Fruit fly (Drosophila melanogaster) whole organism, embryonic: ENCODE measurements around the gene MtnC.

Experiments
- Asciz ChIP-seq: fragments of 200-800 bp; sonication (Bioruptor generic); optimal IDR thresholded peaks from 2 replicates; lab custom pipeline; 2017; ENCODE audit warnings: missing biosample characterization, mild to moderate bottlenecking, missing genetic modification characterization, missing genetic modification reagents
- CG11093 ChIP-seq: fragments of 200-800 bp; sonication (Bioruptor generic); IDR thresholded peaks from 3 replicates; pipeline ENCODE4 v1.3.6; 2022; ENCODE audit warnings: missing biosample characterization, missing genetic modification characterization
- CG11504 ChIP-seq: fragments of 200-800 bp; sonication (Bioruptor generic); optimal IDR thresholded peaks from 3 replicates; lab custom pipeline; 2019; ENCODE audit warnings: missing biosample characterization, mild to moderate bottlenecking, missing genetic modification characterization, moderate library complexity
- CG1233 ChIP-seq: fragments of 200-800 bp; sonication (Bioruptor generic); optimal IDR thresholded peaks from 4 replicates; lab custom pipeline; 2018; ENCODE audit warnings: missing biosample characterization, mild to moderate bottlenecking, missing genetic modification characterization
- CG12744 ChIP-seq: fragments of 200-800 bp; sonication (Bioruptor generic); optimal IDR thresholded peaks from 2 replicates; lab custom pipeline; 2016; ENCODE audit warnings: missing biosample characterization, missing genetic modification characterization
- CG13894 ChIP-seq: fragments of 200-800 bp; sonication (Bioruptor generic); optimal IDR thresholded peaks from 3 replicates; lab custom pipeline; 2018; ENCODE audit warnings: missing biosample characterization, mild to moderate bottlenecking, missing genetic modification characterization, moderate library complexity
- CG15601 ChIP-seq: fragments of 200-800 bp; sonication (Bioruptor generic); optimal IDR thresholded peaks from 3 replicates; lab custom pipeline; 2019; ENCODE audit warnings: missing biosample characterization, mild to moderate bottlenecking, missing genetic modification characterization, moderate library complexity
- CG2678 ChIP-seq: fragments of 200-800 bp; sonication (Bioruptor generic); optimal IDR thresholded peaks from 3 replicates; lab custom pipeline; 2019; ENCODE audit warnings: missing biosample characterization, mild to moderate bottlenecking, missing genetic modification characterization, moderate library complexity
- CG2875 ChIP-seq: fragments of 200-800 bp; sonication (Bioruptor generic); optimal IDR thresholded peaks from 2 replicates; lab custom pipeline; 2017; ENCODE audit warnings: missing biosample characterization, mild to moderate bottlenecking, missing genetic modification characterization, missing genetic modification reagents
- CG2889 ChIP-seq: fragments of 200-800 bp; sonication (Bioruptor generic); IDR thresholded peaks from 3 replicates; pipeline ENCODE4 v1.3.6; 2022; ENCODE audit warnings: missing biosample characterization, missing genetic modification characterization
- CG3838 ChIP-seq: fragments of 200-800 bp; sonication (Bioruptor generic); optimal IDR thresholded peaks from 3 replicates; lab custom pipeline; 2016; ENCODE audit warnings: missing biosample characterization, missing genetic modification characterization
- CG3847 ChIP-seq: fragments of 200-800 bp; sonication (Bioruptor generic); IDR thresholded peaks from 2 replicates; pipeline ENCODE4 v1.3.6; 2022; ENCODE audit warnings: missing biosample characterization, missing genetic modification characterization
- CG4328 ChIP-seq: fragments of 200-800 bp; sonication (Bioruptor generic); optimal IDR thresholded peaks from 3 replicates; lab custom pipeline; 2017; ENCODE audit warnings: missing biosample characterization, missing genetic modification reagents, missing genetic modification characterization
- CG4730 ChIP-seq: fragments of 200-800 bp; sonication (Bioruptor generic); IDR thresholded peaks from 2 replicates; pipeline ENCODE4 v1.3.6; 2022; ENCODE audit warnings: missing biosample characterization, missing genetic modification characterization
- CG6254 ChIP-seq: fragments of 200-800 bp; sonication (Bioruptor generic); optimal IDR thresholded peaks from 3 replicates; lab custom pipeline; 2017; ENCODE audit warnings: mild to moderate bottlenecking, missing biosample characterization, missing genetic modification reagents, missing genetic modification characterization
- CG6854 ChIP-seq: fragments of 200-800 bp; sonication (Bioruptor generic); optimal IDR thresholded peaks from 3 replicates; lab custom pipeline; 2017; ENCODE audit warnings: missing biosample characterization, mild to moderate bottlenecking, missing genetic modification characterization
- CG7556 ChIP-seq: fragments of 200-800 bp; sonication (Bioruptor generic); optimal IDR thresholded peaks from 2 replicates; lab custom pipeline; 2017; ENCODE audit warnings: missing biosample characterization, mild to moderate bottlenecking, missing genetic modification characterization
- CG8089 ChIP-seq: fragments of 200-800 bp; sonication (Bioruptor generic); optimal IDR thresholded peaks from 3 replicates; lab custom pipeline; 2016; ENCODE audit warnings: missing biosample characterization, missing genetic modification characterization
- CG8388 ChIP-seq: fragments of 200-800 bp; sonication (Bioruptor generic); optimal IDR thresholded peaks from 2 replicates; lab custom pipeline; 2019; ENCODE audit warnings: missing biosample characterization, mild to moderate bottlenecking, missing genetic modification characterization, moderate library complexity
- CG8944 ChIP-seq: fragments of 200-800 bp; sonication (Bioruptor generic); optimal IDR thresholded peaks from 3 replicates; lab custom pipeline; 2016; ENCODE audit warnings: missing biosample characterization, missing genetic modification characterization
- CG9932 ChIP-seq: fragments of 200-800 bp; sonication (Bioruptor generic); IDR thresholded peaks from 2 replicates; pipeline ENCODE4 v1.3.6; 2022; ENCODE audit warnings: missing biosample characterization, missing genetic modification characterization
- CTCF ChIP-seq: fragments of 200-800 bp; sonication (Bioruptor generic); optimal IDR thresholded peaks from 2 replicates; lab custom pipeline; 2017; ENCODE audit warnings: missing biosample characterization, mild to moderate bottlenecking, missing genetic modification characterization, moderate library complexity
- CoRest ChIP-seq: fragments of 200-800 bp; sonication (Bioruptor generic); optimal IDR thresholded peaks from 3 replicates; lab custom pipeline; 2018; ENCODE audit warnings: missing biosample characterization, mild to moderate bottlenecking, missing genetic modification characterization, moderate library complexity
- Dbx ChIP-seq: fragments of 200-800 bp; sonication (Bioruptor generic); IDR thresholded peaks from 3 replicates; pipeline ENCODE4 v1.3.6; 2022; ENCODE audit warnings: missing biosample characterization, missing genetic modification characterization
- Deaf1 ChIP-seq: fragments of 200-800 bp; optimal IDR thresholded peaks from 3 replicates; lab custom pipeline; 2019; ENCODE audit warnings: missing biosample characterization, mild to moderate bottlenecking, missing genetic modification characterization, moderate library complexity
- E2f2 ChIP-seq: fragments of 200-800 bp; sonication (Bioruptor generic); IDR thresholded peaks from 2 replicates; pipeline ENCODE4 v1.3.6; 2022; ENCODE audit warnings: missing biosample characterization, missing genetic modification characterization
- ERR ChIP-seq: fragments of 200-800 bp; sonication (Bioruptor generic); optimal IDR thresholded peaks from 2 replicates; lab custom pipeline; 2016; ENCODE audit warnings: missing biosample characterization, missing genetic modification characterization
- HLH4C ChIP-seq: fragments of 200-800 bp; sonication (Bioruptor generic); IDR thresholded peaks from 3 replicates; pipeline ENCODE4 v1.3.6; 2022; ENCODE audit warnings: missing biosample characterization, missing genetic modification characterization; ENCODE audit not compliant: partially characterized antibody
- Meics ChIP-seq: fragments of 200-800 bp; sonication (Bioruptor generic); optimal IDR thresholded peaks from 2 replicates; lab custom pipeline; 2017; ENCODE audit warnings: missing biosample characterization, mild to moderate bottlenecking, missing genetic modification characterization
- Mrtf ChIP-seq: fragments of 200-800 bp; sonication (Bioruptor generic); IDR thresholded peaks from 3 replicates; pipeline ENCODE4 v1.3.6; 2022; ENCODE audit warnings: missing biosample characterization, missing genetic modification characterization
- Nf-YB ChIP-seq: fragments of 200-800 bp; sonication (Bioruptor generic); optimal IDR thresholded peaks from 3 replicates; lab custom pipeline; 2019; ENCODE audit warnings: missing biosample characterization, mild to moderate bottlenecking, missing genetic modification characterization, moderate library complexity
- Opbp ChIP-seq: fragments of 200-800 bp; sonication (Bioruptor generic); IDR thresholded peaks from 3 replicates; pipeline ENCODE4 v1.3.6; 2022; ENCODE audit warnings: missing biosample characterization, missing genetic modification characterization; ENCODE audit not compliant: partially characterized antibody
- Sox102F ChIP-seq: fragments of 200-800 bp; sonication (Bioruptor generic); optimal IDR thresholded peaks from 2 replicates; lab custom pipeline; 2018; ENCODE audit warnings: missing biosample characterization, mild to moderate bottlenecking, missing genetic modification characterization, moderate library complexity
- Tbp ChIP-seq: fragments of >200 bp; optimal IDR thresholded peaks from 2 replicates; lab custom pipeline; 2018; ENCODE audit warnings: missing biosample characterization, missing genetic modification characterization
- YL-1 ChIP-seq: fragments of 200-800 bp; sonication (Bioruptor generic); optimal IDR thresholded peaks from 3 replicates; lab custom pipeline; 2017; ENCODE audit warnings: missing biosample characterization, mild to moderate bottlenecking, missing genetic modification characterization
- bab2 ChIP-seq: fragments of 200-800 bp; sonication (Bioruptor generic); optimal IDR thresholded peaks from 2 replicates; lab custom pipeline; 2016; ENCODE audit warnings: missing biosample characterization, missing genetic modification characterization
- cas ChIP-seq: fragments of 200-800 bp; sonication (Bioruptor generic); IDR thresholded peaks from 2 replicates; pipeline ENCODE4 v1.3.6; 2022; ENCODE audit warnings: missing biosample characterization, missing genetic modification characterization
- cg ChIP-seq: fragments of 200-800 bp; sonication (Bioruptor generic); optimal IDR thresholded peaks from 3 replicates; lab custom pipeline; 2019; ENCODE audit warnings: missing biosample characterization, mild to moderate bottlenecking, missing genetic modification characterization, moderate library complexity
- chn ChIP-seq: fragments of 200-800 bp; sonication (Bioruptor generic); optimal IDR thresholded peaks from 2 replicates; lab custom pipeline; 2016; ENCODE audit warnings: missing biosample characterization, missing genetic modification characterization
- dmrt99B ChIP-seq: fragments of 200-800 bp; sonication (Bioruptor generic); optimal IDR thresholded peaks from 2 replicates; lab custom pipeline; 2018; ENCODE audit warnings: missing biosample characterization, mild to moderate bottlenecking, missing genetic modification characterization, moderate library complexity
- exex ChIP-seq: fragments of 200-800 bp; sonication (Bioruptor generic); optimal IDR thresholded peaks from 4 replicates; lab custom pipeline; 2018; ENCODE audit warnings: missing biosample characterization, mild to moderate bottlenecking, missing genetic modification characterization, moderate library complexity
- gsb ChIP-seq: fragments of 200-800 bp; sonication (Bioruptor generic); IDR thresholded peaks from 2 replicates; pipeline ENCODE4 v1.3.6; 2022; ENCODE audit warnings: missing biosample characterization, missing genetic modification characterization
- lbe ChIP-seq: fragments of 200-800 bp; sonication (Bioruptor generic); optimal IDR thresholded peaks from 2 replicates; lab custom pipeline; 2016; ENCODE audit warnings: missing biosample characterization, mild to moderate bottlenecking, missing genetic modification characterization
- luna ChIP-seq: fragments of 200-800 bp; sonication (Bioruptor generic); optimal IDR thresholded peaks from 2 replicates; lab custom pipeline; 2016; ENCODE audit warnings: missing biosample characterization, missing genetic modification characterization
- pum ChIP-seq: fragments of 200-800 bp; sonication (Bioruptor generic); optimal IDR thresholded peaks from 2 replicates; lab custom pipeline; 2016; ENCODE audit warnings: missing biosample characterization, missing genetic modification characterization
- rib ChIP-seq: fragments of 200-800 bp; sonication (Bioruptor generic); IDR thresholded peaks from 2 replicates; pipeline ENCODE4 v1.3.6; 2022; ENCODE audit warnings: missing biosample characterization, missing genetic modification characterization
- sug ChIP-seq: fragments of 200-800 bp; optimal IDR thresholded peaks from 2 replicates; lab custom pipeline; 2019; ENCODE audit warnings: missing biosample characterization, mild to moderate bottlenecking, missing genetic modification characterization, moderate library complexity
- vfl ChIP-seq: fragments of 200-800 bp; sonication (Bioruptor generic); optimal IDR thresholded peaks from 2 replicates; lab custom pipeline; 2016; ENCODE audit warnings: missing biosample characterization, missing genetic modification characterization
- wdn ChIP-seq: fragments of 200-800 bp; sonication (Bioruptor generic); IDR thresholded peaks from 2 replicates; pipeline ENCODE4 v1.3.6; 2022; ENCODE audit warnings: missing biosample characterization, missing genetic modification characterization
- zfh2 ChIP-seq: fragments of 200-800 bp; sonication (Bioruptor generic); optimal IDR thresholded peaks from 2 replicates; lab custom pipeline; 2016; ENCODE audit warnings: missing biosample characterization, missing genetic modification characterization

Gene MtnC

dm6 chr3R:20327572-20328483 is 32.3 kb upstream of the MtnC start, which contains the start of the genes CG4360 and Sirt2 (continued):
- TF ChIP-seq CG13894 (no peak), CG9932 (GFP tag; lab: Robert Waterston, UW) (peak; percentile 84), CG4730 (GFP tag; lab: Robert Waterston, UW) (no peak), CG6854 (GFP tag; lab: Kevin White, UChicago) (no peak), chn (GFP tag; lab: Kevin White, UChicago) (peak; percentile 50), CG4328 (GFP tag; lab: Kevin White, UChicago) (no peak), vfl (peak; percentile 3), CoRest (tag; lab: Kevin White, UChicago) (peak; percentile 6), E2f2 (GFP tag; lab: Robert Waterston, UW) (peak; percentile 28), CG2678 (tag; lab: Kevin White, UChicago) (no peak), CG8089 (GFP tag; lab: Kevin White, UChicago) (peak; percentile 33), lbe (no peak), rib (GFP tag; lab: Robert Waterston, UW) (0 out of 2 replicates have a peak, but pooled peaks have one; percentile 44), luna (peak; percentile 6), dmrt99B (tag; lab: Kevin White, UChicago) (no peak), CG8944 (GFP tag; lab: Kevin White, UChicago) (peak; percentile 20), wdn (no peak), CG6254 (GFP tag; lab: Kevin White, UChicago) (no peak), CG1233 (GFP tag; lab: Kevin White, UChicago) (peak; percentile 15), Sox102F (GFP tag; lab: Kevin White, UChicago) (no peak), sug (tag; lab: Kevin White, UChicago) (peak; percentile 56), CG2875 (GFP tag; lab: Kevin White, UChicago) (no peak), Deaf1 (tag; lab: Kevin White, UChicago) (no peak), Meics (peak; percentile 32), Opbp (GFP tag; lab: Robert Waterston, UW) (peak; percentile 92), CTCF (peak; percentile 26), Tbp (GFP tag; lab: Kevin White, UChicago) (no peak), Dbx (GFP tag; lab: Robert Waterston, UW) (peak; percentile 80), CG11504 (tag; lab: Kevin White, UChicago) (no peak), CG12744 (GFP tag; lab: Kevin White, UChicago) (peak; percentile 2), cg (no peak), cas (GFP tag; lab: Robert Waterston, UW) (peak; percentile 56), exex (no peak), Nf-YB (GFP tag; lab: Kevin White, UChicago) (no peak), CG3838 (peak; percentile 32), Asciz (GFP tag; lab: Kevin White, UChicago) (no peak), HLH4C (peak; percentile 82), bab2 (GFP tag; lab: Kevin White, UChicago) (peak; percentile 48), pum (peak; percentile 58), CG3847 (peak; percentile 51), ERR (peak; percentile 47), Mrtf (GFP tag; lab: Robert Waterston, UW) (0 out of 3 replicates have a peak, but pooled peaks have one; percentile 18), CG2889 (no peak), CG7556 (GFP tag; lab: Kevin White, UChicago) (no peak), YL-1 (GFP tag; lab: Kevin White, UChicago) (peak; percentile 97), zfh2 (GFP tag; lab: Kevin White, UChicago) (peak; percentile 65), gsb (no peak), CG8388 (GFP tag; lab: Kevin White, UChicago) (no peak), CG11093 (GFP tag; lab: Robert Waterston, UW) (no peak), CG15601 (tag; lab: Kevin White, UChicago) (no peak)
